Worm (Caenorhabditis elegans) whole organism, late embryonic: ENCODE measurements around the gene srd-30.

Source experiments
- F13H6.1 ChIP-seq: sonication (generic microtip); optimal IDR thresholded peaks from 2 replicates; lab custom pipeline; 2016; ENCODE audit warnings: missing genetic modification characterization, missing compliant biosample characterization
- K02D7.2 ChIP-seq: sonication (generic microtip); optimal IDR thresholded peaks from 2 replicates; lab custom pipeline; 2017; ENCODE audit warnings: mild to moderate bottlenecking, missing genetic modification characterization, missing compliant biosample characterization
- ahr-1 ChIP-seq: sonication (generic microtip); optimal IDR thresholded peaks from 2 replicates; lab custom pipeline; 2016; ENCODE audit warnings: missing genetic modification characterization, missing compliant biosample characterization
- ama-1 ChIP-seq: fragments of 150-350 bp; optimal IDR thresholded peaks from 2 replicates; lab custom pipeline; 2014
- ceh-19 ChIP-seq: fragments of 200-800 bp; sonication (Bioruptor generic); optimal IDR thresholded peaks from 2 replicates; lab custom pipeline; 2018; ENCODE audit warnings: mild to moderate bottlenecking, missing genetic modification characterization, missing compliant biosample characterization
- ceh-22 ChIP-seq: sonication (generic microtip); optimal IDR thresholded peaks from 2 replicates; lab custom pipeline; 2017; ENCODE audit warnings: missing biosample characterization, missing genetic modification characterization
- ceh-6 ChIP-seq: fragments of 200-800 bp; sonication (Bioruptor generic); optimal IDR thresholded peaks from 2 replicates; lab custom pipeline; 2018; ENCODE audit warnings: mild to moderate bottlenecking, missing genetic modification characterization, missing compliant biosample characterization
- ceh-9 ChIP-seq: sonication (generic microtip); optimal IDR thresholded peaks from 2 replicates; lab custom pipeline; 2016; ENCODE audit warnings: mild to moderate bottlenecking, missing genetic modification characterization, inconsistent platforms, missing compliant biosample characterization
- che-1 ChIP-seq: sonication (generic microtip); optimal IDR thresholded peaks from 2 replicates; lab custom pipeline; 2016; ENCODE audit warnings: mild to moderate bottlenecking, missing genetic modification characterization, missing compliant biosample characterization
- elt-4 ChIP-seq: sonication (generic microtip); optimal IDR thresholded peaks from 2 replicates; lab custom pipeline; 2016; ENCODE audit warnings: missing genetic modification characterization, missing compliant biosample characterization
- ets-4 ChIP-seq: sonication (generic microtip); optimal IDR thresholded peaks from 2 replicates; lab custom pipeline; 2016; ENCODE audit warnings: missing genetic modification characterization, missing compliant biosample characterization
- fkh-6 ChIP-seq: sonication (generic microtip); optimal IDR thresholded peaks from 2 replicates; lab custom pipeline; 2016; ENCODE audit warnings: missing genetic modification characterization, missing compliant biosample characterization
- hlh-30 ChIP-seq: sonication (generic microtip); optimal IDR thresholded peaks from 2 replicates; lab custom pipeline; 2017; ENCODE audit warnings: antibody characterized with exemption, missing genetic modification characterization, missing compliant biosample characterization; ENCODE audit not compliant: insufficient read depth
- hlh-6 ChIP-seq: sonication (generic microtip); optimal IDR thresholded peaks from 2 replicates; lab custom pipeline; 2016; ENCODE audit warnings: missing genotype, missing genetic modification characterization, missing compliant biosample characterization
- hlh-8 ChIP-seq: sonication (generic microtip); optimal IDR thresholded peaks from 2 replicates; lab custom pipeline; 2016; ENCODE audit warnings: missing genotype, missing genetic modification characterization, missing compliant biosample characterization
- lim-6 ChIP-seq: sonication (generic microtip); optimal IDR thresholded peaks from 2 replicates; lab custom pipeline; 2016; ENCODE audit warnings: missing genetic modification characterization, missing compliant biosample characterization
- madf-2 ChIP-seq: sonication (generic microtip); optimal IDR thresholded peaks from 2 replicates; lab custom pipeline; 2017; ENCODE audit warnings: missing genetic modification characterization, missing compliant biosample characterization
- nhr-11 ChIP-seq: fragments of 150-350 bp; optimal IDR thresholded peaks from 2 replicates; lab custom pipeline; 2014; ENCODE audit warnings: missing biosample characterization, missing genetic modification characterization
- nhr-232 ChIP-seq: sonication (generic microtip); optimal IDR thresholded peaks from 2 replicates; lab custom pipeline; 2016; ENCODE audit warnings: missing genetic modification characterization, missing compliant biosample characterization
- pag-3 ChIP-seq: sonication (generic microtip); optimal IDR thresholded peaks from 2 replicates; lab custom pipeline; 2016; ENCODE audit warnings: missing compliant biosample characterization, missing genetic modification characterization, borderline replicate concordance
- pat-9 ChIP-seq: fragments of 200-800 bp; sonication (Bioruptor generic); optimal IDR thresholded peaks from 2 replicates; lab custom pipeline; 2018; ENCODE audit warnings: mild to moderate bottlenecking, missing genetic modification characterization, moderate library complexity, missing compliant biosample characterization
- pha-2 ChIP-seq: sonication (generic microtip); optimal IDR thresholded peaks from 2 replicates; lab custom pipeline; 2017; ENCODE audit warnings: mild to moderate bottlenecking, missing genetic modification characterization, missing compliant biosample characterization
- sox-2 ChIP-seq: fragments of 200-800 bp; sonication (Bioruptor generic); IDR thresholded peaks from 2 replicates; pipeline ENCODE4 v1.3.6; 2022; ENCODE audit warnings: missing genetic modification reagents, missing genetic modification characterization, missing compliant biosample characterization
- tbx-7 ChIP-seq: sonication (generic microtip); optimal IDR thresholded peaks from 2 replicates; lab custom pipeline; 2016; ENCODE audit warnings: missing genotype, missing genetic modification characterization, missing compliant biosample characterization

The srd-30 gene

ce11 chrV:7653567-7653966 lies 24.0 kb downstream of the srd-30 start, which contains the start of gene srh-200:
Gene srh-200 (minus strand): TSS chrV:7653667.
- TF ChIP-seq tbx-7 (tag; lab: Kevin White, UChicago), result no peak
- no peak for TF ChIP-seq ama-1 (lab: Kevin White, UChicago)

- no peak for TF ChIP-seq K02D7.2 (tag; lab: Kevin White, UChicago)
- TF ChIP-seq ceh-22, result no peak
- no peak for TF ChIP-seq pag-3 (tag; lab: Kevin White, UChicago)
- TF ChIP-seq ets-4 (tag; lab: Kevin White, UChicago), result no peak
Measured at ce11 chrV:7667940-7668339, 38.3 kb downstream of the srd-30 start, which contains the start of gene C12D5.5. Gene C12D5.5 (plus strand): TSS chrV:7668240.

ce11 chrV:7672258-7672657 lies 42.7 kb downstream of the srd-30 start, which contains the start of gene C12D5.4:
Gene C12D5.4 (plus strand): TSS chrV:7672558.
- no peak for TF ChIP-seq lim-6 (tag; lab: Kevin White, UChicago)
- TF ChIP-seq ets-4 (tag; lab: Kevin White, UChicago), result no peak
- TF ChIP-seq ceh-19 (GFP tag; lab: Kevin White, UChicago), result no peak
- TF ChIP-seq F13H6.1, result no peak
- no peak for TF ChIP-seq hlh-30
- no peak for TF ChIP-seq K02D7.2 (tag; lab: Kevin White, UChicago)
- no peak for TF ChIP-seq ceh-9 (tag; lab: Kevin White, UChicago)
- TF ChIP-seq elt-4, result no peak
- no peak for TF ChIP-seq nhr-232 (tag; lab: Kevin White, UChicago)
- no peak for TF ChIP-seq pha-2
- no peak for TF ChIP-seq pat-9 (tag; lab: Kevin White, UChicago)
- TF ChIP-seq nhr-11 (tag; lab: Kevin White, UChicago), result no peak
- no peak for TF ChIP-seq sox-2

ce11 chrV:7675904-7676303 lies 46.3 kb downstream of the srd-30 start, which contains the start of gene C12D5.3:
Gene C12D5.3 (plus strand): TSS chrV:7676204.
- TF ChIP-seq elt-4 (no peak), hlh-8 (no peak), fkh-6 (no peak), ceh-9 (tag; lab: Kevin White, UChicago) (no peak), pat-9 (tag; lab: Kevin White, UChicago) (no peak), lim-6 (tag; lab: Kevin White, UChicago) (no peak), ahr-1 (tag; lab: Kevin White, UChicago) (no peak), ceh-22 (no peak), hlh-6 (tag; lab: Kevin White, UChicago) (no peak), madf-2 (tag; lab: Kevin White, UChicago) (no peak), che-1 (no peak), ceh-6 (GFP tag; lab: Kevin White, UChicago) (no peak), tbx-7 (tag; lab: Kevin White, UChicago) (no peak)
